Comparison of ENCODE assay signal across 1 fruit fly cellular context in genomic region chr3L:11358733-11359132, dm6.
TF ChIP-seq lines count a peak whose summit lies in the region.

No protein-coding gene starts in this region.

TF ChIP-seq in whole organism, embryonic, 481 proteins besides CTCF, POLR2A, EP300 and RAD21 (continued from another document and continues in another):
- TF ChIP-seq Ets97D (GFP tag; optimal IDR thresholded peaks at IDR 0.05; lab: Kevin White, UChicago) (no peak), CG1024 (GFP tag; IDR thresholded peaks at IDR 0.05; lab: Robert Waterston, UW) (no peak), Bdp1 (GFP tag; optimal IDR thresholded peaks at IDR 0.05; lab: Kevin White, UChicago) (no peak), CG30431 (GFP tag; optimal IDR thresholded peaks at IDR 0.05; lab: Kevin White, UChicago) (no peak), CG3065 (GFP tag; optimal IDR thresholded peaks at IDR 0.05; lab: Kevin White, UChicago) (no peak), CG31388 (GFP tag; optimal IDR thresholded peaks at IDR 0.05; lab: Kevin White, UChicago) (no peak), nom (GFP tag; optimal IDR thresholded peaks at IDR 0.05; lab: Kevin White, UChicago) (no peak), Side (GFP tag; optimal IDR thresholded peaks at IDR 0.05; lab: Kevin White, UChicago) (no peak), hth (optimal IDR thresholded peaks at IDR 0.05; lab: Kevin White, UChicago) (no peak), grau (tag; optimal IDR thresholded peaks at IDR 0.05; lab: Kevin White, UChicago) (no peak), CG9932 (GFP tag; IDR thresholded peaks at IDR 0.05; lab: Robert Waterston, UW) (peak; percentile 35; the same call in 1 of the 2 replicates), nmo (GFP tag; optimal IDR thresholded peaks at IDR 0.05; lab: Kevin White, UChicago) (no peak), CG12104 (GFP tag; optimal IDR thresholded peaks at IDR 0.05; lab: Kevin White, UChicago) (no peak), sob (GFP tag; IDR thresholded peaks at IDR 0.05; lab: Robert Waterston, UW) (0 out of 2 replicates have a peak, but pooled peaks have one; percentile 26), toy (GFP tag; IDR thresholded peaks at IDR 0.05; lab: Robert Waterston, UW) (no peak; the same call in 1 of the 2 replicates), CG10654 (GFP tag; optimal IDR thresholded peaks at IDR 0.05; lab: Kevin White, UChicago) (no peak), pfk (GFP tag; optimal IDR thresholded peaks at IDR 0.05; lab: Kevin White, UChicago) (no peak), Dad (GFP tag; optimal IDR thresholded peaks at IDR 0.05; lab: Kevin White, UChicago) (no peak), en (GFP tag; optimal IDR thresholded peaks at IDR 0.05; lab: Kevin White, UChicago) (no peak), ac (GFP tag; optimal IDR thresholded peaks at IDR 0.05; lab: Kevin White, UChicago) (no peak), az2 (GFP tag; optimal IDR thresholded peaks at IDR 0.05; lab: Kevin White, UChicago) (no peak), bowl (GFP tag; IDR thresholded peaks at IDR 0.05; lab: Robert Waterston, UW) (peak; percentile 34; the same call in 1 of the 2 replicates), CG6683 (GFP tag; optimal IDR thresholded peaks at IDR 0.05; lab: Kevin White, UChicago) (no peak), z (GFP tag; IDR thresholded peaks at IDR 0.05; lab: Robert Waterston, UW) (0 out of 3 replicates have a peak, but pooled peaks have one; percentile 44), CG43689 (GFP tag; IDR thresholded peaks at IDR 0.05; lab: Robert Waterston, UW) (no peak), jigr1 (GFP tag; IDR thresholded peaks at IDR 0.05; lab: Robert Waterston, UW) (no peak), tio (GFP tag; optimal IDR thresholded peaks at IDR 0.05; lab: Kevin White, UChicago) (no peak), CG17802 (tag; optimal IDR thresholded peaks at IDR 0.05; lab: Kevin White, UChicago) (no peak), shn (GFP tag; optimal IDR thresholded peaks at IDR 0.05; lab: Kevin White, UChicago) (no peak), fru (optimal IDR thresholded peaks at IDR 0.05; lab: Kevin White, UChicago) (no peak), slp2 (GFP tag; optimal IDR thresholded peaks at IDR 0.05; lab: Kevin White, UChicago) (no peak), Hr3 (GFP tag; optimal IDR thresholded peaks at IDR 0.05; lab: Kevin White, UChicago) (no peak), CG5180 (GFP tag; optimal IDR thresholded peaks at IDR 0.05; lab: Kevin White, UChicago) (peak; percentile 2), D19B (GFP tag; optimal IDR thresholded peaks at IDR 0.05; lab: Kevin White, UChicago) (no peak), CG10462 (GFP tag; optimal IDR thresholded peaks at IDR 0.05; lab: Kevin White, UChicago) (no peak), NFAT (GFP tag; IDR thresholded peaks at IDR 0.05; lab: Robert Waterston, UW) (0 out of 2 replicates have a peak, but pooled peaks have one; percentile 11), CG15514 (GFP tag; optimal IDR thresholded peaks at IDR 0.05; lab: Kevin White, UChicago) (no peak), tna (GFP tag; IDR thresholded peaks at IDR 0.05; lab: Robert Waterston, UW; ENCODE audit: partially characterized antibody) (no peak), CG15696 (tag; optimal IDR thresholded peaks at IDR 0.05; lab: Kevin White, UChicago) (no peak), CG14710 (tag; optimal IDR thresholded peaks at IDR 0.05; lab: Kevin White, UChicago) (no peak), cato (GFP tag; optimal IDR thresholded peaks at IDR 0.05; lab: Kevin White, UChicago; ENCODE audit: borderline replicate concordance) (no peak), pnt (GFP tag; optimal IDR thresholded peaks at IDR 0.05; lab: Kevin White, UChicago) (no peak), CG6254 (GFP tag; optimal IDR thresholded peaks at IDR 0.05; lab: Kevin White, UChicago) (no peak), zf30C (GFP tag; optimal IDR thresholded peaks at IDR 0.05; lab: Kevin White, UChicago) (no peak), HLH4C (GFP tag; IDR thresholded peaks at IDR 0.05; lab: Robert Waterston, UW; ENCODE audit: partially characterized antibody) (no peak), onecut (GFP tag; IDR thresholded peaks at IDR 0.05; lab: Robert Waterston, UW) (no peak), ab (GFP tag; optimal IDR thresholded peaks at IDR 0.05; lab: Kevin White, UChicago) (no peak), CG31224 (GFP tag; IDR thresholded peaks at IDR 0.05; lab: Robert Waterston, UW) (no peak), Opbp (GFP tag; IDR thresholded peaks at IDR 0.05; lab: Robert Waterston, UW; ENCODE audit: partially characterized antibody) (no peak), CG7839 (tag; optimal IDR thresholded peaks at IDR 0.05; lab: Kevin White, UChicago) (no peak), HLH54F (GFP tag; optimal IDR thresholded peaks at IDR 0.05; lab: Kevin White, UChicago) (no peak), tx (GFP tag; optimal IDR thresholded peaks at IDR 0.05; lab: Kevin White, UChicago) (no peak), C15 (GFP tag; IDR thresholded peaks at IDR 0.05; lab: Robert Waterston, UW) (no peak), E2f1 (GFP tag; IDR thresholded peaks at IDR 0.05; lab: Robert Waterston, UW) (peak; percentile 36; the same call in 1 of the 2 replicates), esg (GFP tag; conservative IDR thresholded peaks at IDR 0.05; lab: Robert Waterston, UW) (no peak), CG12299 (tag; optimal IDR thresholded peaks at IDR 0.05; lab: Kevin White, UChicago) (no peak), fd64A (GFP tag; optimal IDR thresholded peaks at IDR 0.05; lab: Kevin White, UChicago) (peak; percentile 4), zen (tag; optimal IDR thresholded peaks at IDR 0.05; lab: Kevin White, UChicago) (peak; percentile 5), Oli (tag; optimal IDR thresholded peaks at IDR 0.05; lab: Kevin White, UChicago) (no peak), fd96Cb (tag; optimal IDR thresholded peaks at IDR 0.05; lab: Kevin White, UChicago) (no peak), CG1832 (GFP tag; optimal IDR thresholded peaks at IDR 0.05; lab: Kevin White, UChicago) (no peak), CG2678 (tag; optimal IDR thresholded peaks at IDR 0.05; lab: Kevin White, UChicago) (no peak), dmrt11E (tag; optimal IDR thresholded peaks at IDR 0.05; lab: Kevin White, UChicago) (no peak), CG33557 (GFP tag; optimal IDR thresholded peaks at IDR 0.05; lab: Kevin White, UChicago) (no peak), Lhr (GFP tag; optimal IDR thresholded peaks at IDR 0.05; lab: Kevin White, UChicago) (no peak), slou (GFP tag; optimal IDR thresholded peaks at IDR 0.05; lab: Kevin White, UChicago) (no peak), Dek (tag; optimal IDR thresholded peaks at IDR 0.05; lab: Kevin White, UChicago) (no peak), CG6689 (GFP tag; IDR thresholded peaks at IDR 0.05; lab: Robert Waterston, UW) (no peak), gcm2 (GFP tag; optimal IDR thresholded peaks at IDR 0.05; lab: Kevin White, UChicago) (no peak), CG9215 (GFP tag; IDR thresholded peaks at IDR 0.05; lab: Robert Waterston, UW) (no peak), CG18764 (GFP tag; optimal IDR thresholded peaks at IDR 0.05; lab: Kevin White, UChicago) (no peak), CG18599 (GFP tag; optimal IDR thresholded peaks at IDR 0.05; lab: Kevin White, UChicago) (no peak), ro (GFP tag; IDR thresholded peaks at IDR 0.05; lab: Robert Waterston, UW) (no peak), Hsf (GFP tag; optimal IDR thresholded peaks at IDR 0.05; lab: Kevin White, UChicago) (no peak), CG11085 (GFP tag; IDR thresholded peaks at IDR 0.05; lab: Robert Waterston, UW) (0 out of 2 replicates have a peak, but pooled peaks have one; percentile 9), p53 (GFP tag; optimal IDR thresholded peaks at IDR 0.05; lab: Kevin White, UChicago) (no peak), cg (GFP tag; optimal IDR thresholded peaks at IDR 0.05; lab: Kevin White, UChicago) (no peak), dmrt99B (tag; optimal IDR thresholded peaks at IDR 0.05; lab: Kevin White, UChicago) (no peak), NfI (GFP tag; optimal IDR thresholded peaks at IDR 0.05; lab: Kevin White, UChicago) (no peak), CG7928 (GFP tag; optimal IDR thresholded peaks at IDR 0.05; lab: Kevin White, UChicago) (no peak), Fer1 (GFP tag; optimal IDR thresholded peaks at IDR 0.05; lab: Kevin White, UChicago) (no peak), ssp (GFP tag; IDR thresholded peaks at IDR 0.05; lab: Robert Waterston, UW) (no peak), br (optimal IDR thresholded peaks at IDR 0.05; lab: Kevin White, UChicago) (no peak), schlank (tag; optimal IDR thresholded peaks at IDR 0.05; lab: Kevin White, UChicago) (peak; percentile 36), CG11247 (GFP tag; IDR thresholded peaks at IDR 0.05; lab: Robert Waterston, UW) (peak; percentile 44; the same call in 1 of the 2 replicates), CG2712 (tag; optimal IDR thresholded peaks at IDR 0.05; lab: Kevin White, UChicago) (no peak), Xrp1 (GFP tag; IDR thresholded peaks at IDR 0.05; lab: Robert Waterston, UW) (no peak), corto (GFP tag; optimal IDR thresholded peaks at IDR 0.05; lab: Kevin White, UChicago) (no peak), CoRest (tag; optimal IDR thresholded peaks at IDR 0.05; lab: Kevin White, UChicago) (no peak), ara (GFP tag; IDR thresholded peaks at IDR 0.05; lab: Robert Waterston, UW) (no peak), CG15073 (GFP tag; optimal IDR thresholded peaks at IDR 0.05; lab: Kevin White, UChicago) (no peak), CG17829 (tag; optimal IDR thresholded peaks at IDR 0.05; lab: Kevin White, UChicago) (no peak), eyg (GFP tag; optimal IDR thresholded peaks at IDR 0.05; lab: Kevin White, UChicago) (no peak), caup (GFP tag; optimal IDR thresholded peaks at IDR 0.05; lab: Kevin White, UChicago; ENCODE audit: severe bottlenecking) (no peak), CG12942 (GFP tag; optimal IDR thresholded peaks at IDR 0.05; lab: Kevin White, UChicago) (peak; percentile 0), CG4424 (GFP tag; optimal IDR thresholded peaks at IDR 0.05; lab: Kevin White, UChicago) (no peak), CG4360 (GFP tag; IDR thresholded peaks at IDR 0.05; lab: Robert Waterston, UW) (peak; percentile 48), CG4730 (GFP tag; IDR thresholded peaks at IDR 0.05; lab: Robert Waterston, UW) (no peak; the same call in 1 of the 2 replicates), insv (GFP tag; optimal IDR thresholded peaks at IDR 0.05; lab: Kevin White, UChicago) (no peak), CG8290 (GFP tag; optimal IDR thresholded peaks at IDR 0.05; lab: Kevin White, UChicago) (no peak), CG8290 (tag; optimal IDR thresholded peaks at IDR 0.05; lab: Kevin White, UChicago) (peak in 1 of 2 experiments; percentile 91), hkb (optimal IDR thresholded peaks at IDR 0.05; lab: Kevin White, UChicago) (no peak), hkb (GFP tag; IDR thresholded peaks at IDR 0.05; lab: Robert Waterston, UW) (peak; percentile 22; the same call in 1 of the 2 replicates), ATbp (GFP tag; optimal IDR thresholded peaks at IDR 0.05; lab: Kevin White, UChicago) (peak; percentile 15), CG8281 (tag; optimal IDR thresholded peaks at IDR 0.05; lab: Kevin White, UChicago) (no peak), yki (optimal IDR thresholded peaks at IDR 0.05; lab: Kevin White, UChicago) (no peak), CG2875 (GFP tag; optimal IDR thresholded peaks at IDR 0.05; lab: Kevin White, UChicago) (no peak), luna (GFP tag; optimal IDR thresholded peaks at IDR 0.05; lab: Kevin White, UChicago) (no peak), fu2 (GFP tag; optimal IDR thresholded peaks at IDR 0.05; lab: Kevin White, UChicago) (no peak), cwo (GFP tag; optimal IDR thresholded peaks at IDR 0.05; lab: Kevin White, UChicago) (no peak), CG1603 (tag; optimal IDR thresholded peaks at IDR 0.05; lab: Kevin White, UChicago) (peak; percentile 10), CG14965 (GFP tag; optimal IDR thresholded peaks at IDR 0.05; lab: Kevin White, UChicago; ENCODE audit: borderline replicate concordance) (no peak), Dbx (GFP tag; IDR thresholded peaks at IDR 0.05; lab: Robert Waterston, UW) (0 out of 3 replicates have a peak, but pooled peaks have one; percentile 34), CG7271 (tag; optimal IDR thresholded peaks at IDR 0.05; lab: Kevin White, UChicago) (no peak), ems (GFP tag; optimal IDR thresholded peaks at IDR 0.05; lab: Kevin White, UChicago) (no peak), Poxn (GFP tag; IDR thresholded peaks at IDR 0.05; lab: Robert Waterston, UW) (no peak), CG10147 (GFP tag; optimal IDR thresholded peaks at IDR 0.05; lab: Kevin White, UChicago) (no peak), lola (GFP tag; optimal IDR thresholded peaks at IDR 0.05; lab: Kevin White, UChicago) (no peak), CG32532 (GFP tag; IDR thresholded peaks at IDR 0.05; lab: Robert Waterston, UW) (peak; percentile 62), odd (GFP tag; optimal IDR thresholded peaks at IDR 0.05; lab: Kevin White, UChicago) (no peak), Fer2 (tag; optimal IDR thresholded peaks at IDR 0.05; lab: Kevin White, UChicago) (no peak), Antp (GFP tag; optimal IDR thresholded peaks at IDR 0.05; lab: Kevin White, UChicago) (no peak), Pdp1 (GFP tag; optimal IDR thresholded peaks at IDR 0.05; lab: Kevin White, UChicago) (peak in 1 of 2 experiments; percentile 26), tin (GFP tag; optimal IDR thresholded peaks at IDR 0.05; lab: Kevin White, UChicago) (no peak), CG17912 (GFP tag; optimal IDR thresholded peaks at IDR 0.05; lab: Kevin White, UChicago) (peak; percentile 20), Lim3 (GFP tag; IDR thresholded peaks at IDR 0.05; lab: Robert Waterston, UW) (no peak), eve (GFP tag; optimal IDR thresholded peaks at IDR 0.05; lab: Kevin White, UChicago) (no peak), sisA (GFP tag; IDR thresholded peaks at IDR 0.05; lab: Robert Waterston, UW) (no peak), CG17361 (GFP tag; IDR thresholded peaks at IDR 0.05; lab: Robert Waterston, UW) (no peak), CG14860 (GFP tag; IDR thresholded peaks at IDR 0.05; lab: Robert Waterston, UW; ENCODE audit: partially characterized antibody) (no peak), CG34224 (GFP tag; IDR thresholded peaks at IDR 0.05; lab: Robert Waterston, UW; ENCODE audit: partially characterized antibody) (no peak), Doc2 (GFP tag; IDR thresholded peaks at IDR 0.05; lab: Robert Waterston, UW) (no peak), btn (GFP tag; optimal IDR thresholded peaks at IDR 0.05; lab: Kevin White, UChicago) (no peak), CG13775 (GFP tag; optimal IDR thresholded peaks at IDR 0.05; lab: Kevin White, UChicago) (no peak), rib (GFP tag; IDR thresholded peaks at IDR 0.05; lab: Robert Waterston, UW) (no peak), kah (GFP tag; optimal IDR thresholded peaks at IDR 0.05; lab: Kevin White, UChicago) (no peak), CG11695 (GFP tag; IDR thresholded peaks at IDR 0.05; lab: Robert Waterston, UW) (no peak)
